Fruit fly (Drosophila melanogaster): Measurements from ENCODE around the gene Diedel2.

Gene Diedel2

DNA sequence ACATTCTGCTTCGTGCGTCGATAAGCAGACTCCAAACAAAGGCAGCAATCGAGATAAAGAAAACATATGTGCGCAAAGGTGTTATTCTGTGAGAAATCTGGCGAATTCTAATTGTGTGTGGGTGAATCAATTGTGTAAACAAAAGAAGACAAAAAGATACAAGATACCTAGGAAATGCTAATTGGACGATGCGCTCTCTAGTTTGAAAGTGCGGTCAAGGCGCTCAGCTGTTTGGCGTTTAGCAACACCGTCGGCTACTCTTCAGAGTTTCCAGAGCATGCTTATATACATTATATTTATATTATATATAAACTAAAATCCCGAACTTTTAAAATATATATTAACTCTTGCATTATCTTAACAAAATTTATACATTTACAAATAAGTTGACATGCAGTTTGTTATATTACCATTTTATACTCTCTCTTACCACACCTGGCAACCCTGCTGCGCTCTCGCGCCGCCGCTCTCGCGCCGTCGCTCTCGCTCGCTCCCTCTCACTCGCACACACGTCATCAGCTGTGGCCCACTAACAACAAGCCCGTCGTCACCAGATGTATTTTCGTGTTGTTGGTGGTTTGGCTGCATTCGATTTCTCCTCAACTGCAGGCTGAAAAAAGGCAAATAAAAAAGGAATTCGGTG is 10.4 kb downstream of the Diedel2 start, which contains the start of gene CG1907:
TSS of gene CG1907 (plus strand) at position 551 of the 643 bp plus-strand sequence.
- no peak for TF ChIP-seq EcR (GFP tag; optimal IDR thresholded peaks at IDR 0.05)
- peak; percentile 90 for TF ChIP-seq Dll (optimal IDR thresholded peaks at IDR 0.05)

DNA sequence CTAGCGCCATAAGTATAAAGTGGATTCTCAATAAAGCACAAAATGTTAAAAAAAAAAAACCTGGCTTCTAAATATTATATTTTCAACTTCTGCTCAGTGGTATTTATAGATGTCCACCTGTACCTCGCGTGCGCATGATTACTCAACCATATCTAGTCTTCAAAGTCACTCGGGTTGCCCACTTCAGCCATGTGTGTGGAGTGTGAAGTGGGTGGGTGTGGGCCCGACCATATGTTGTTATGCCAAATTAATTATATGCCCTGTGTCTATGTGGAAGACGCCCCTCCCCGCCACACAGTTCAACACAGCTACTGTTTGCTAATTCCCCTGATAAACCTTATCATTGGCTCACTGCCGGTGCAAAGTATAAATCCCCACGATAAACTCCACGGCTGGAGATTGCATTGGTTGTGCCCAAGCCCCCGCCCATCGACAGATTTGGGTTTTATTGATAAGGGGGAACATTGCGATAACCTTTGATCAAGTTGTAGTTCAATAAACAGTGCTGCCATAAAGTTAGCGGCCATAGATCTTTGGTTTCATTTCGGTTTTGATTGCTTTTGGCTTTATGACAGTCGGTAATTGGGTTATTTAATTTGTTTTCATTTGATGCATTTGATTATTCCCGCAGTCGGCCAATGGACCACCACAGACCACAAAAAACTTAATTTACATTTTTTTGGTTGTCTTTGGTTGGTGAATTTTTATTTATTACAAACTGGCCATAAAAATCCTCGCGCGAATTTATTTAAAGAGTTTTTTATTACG is 12.6 kb downstream of the Diedel2 start:
- TF ChIP-seq Dll (optimal IDR thresholded peaks at IDR 0.05) (no peak), CG8478 (optimal IDR thresholded peaks at IDR 0.05) (no peak), EcR (GFP tag; optimal IDR thresholded peaks at IDR 0.05) (no peak), psq (optimal IDR thresholded peaks at IDR 0.05) (no peak), pan (optimal IDR thresholded peaks at IDR 0.05) (no peak), usp (GFP tag; optimal IDR thresholded peaks at IDR 0.05) (no peak)

DNA sequence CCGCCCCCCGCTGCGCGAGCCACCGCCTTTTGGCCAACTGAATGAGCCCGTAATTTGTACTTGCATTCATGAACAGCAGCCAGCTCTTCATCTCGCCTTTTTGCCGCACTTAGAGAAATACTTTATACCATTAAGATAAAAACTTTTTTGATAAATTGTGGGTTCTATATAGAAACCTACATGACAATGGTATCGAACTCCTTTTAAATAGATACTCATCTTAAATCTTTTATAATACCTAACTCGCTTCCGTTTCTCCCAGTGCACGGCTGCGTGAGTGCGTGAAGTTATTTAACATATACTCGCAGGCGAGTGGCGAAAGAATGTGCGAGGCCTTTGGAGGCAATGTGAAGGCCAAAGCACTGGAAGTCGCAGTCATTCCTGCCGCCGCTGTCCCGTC is 17.6 kb downstream of the Diedel2 start:
- no peak for TF ChIP-seq Dll (optimal IDR thresholded peaks at IDR 0.05)
- TF ChIP-seq CG8478 (optimal IDR thresholded peaks at IDR 0.05), result no peak
- TF ChIP-seq pan (optimal IDR thresholded peaks at IDR 0.05), result no peak

DNA sequence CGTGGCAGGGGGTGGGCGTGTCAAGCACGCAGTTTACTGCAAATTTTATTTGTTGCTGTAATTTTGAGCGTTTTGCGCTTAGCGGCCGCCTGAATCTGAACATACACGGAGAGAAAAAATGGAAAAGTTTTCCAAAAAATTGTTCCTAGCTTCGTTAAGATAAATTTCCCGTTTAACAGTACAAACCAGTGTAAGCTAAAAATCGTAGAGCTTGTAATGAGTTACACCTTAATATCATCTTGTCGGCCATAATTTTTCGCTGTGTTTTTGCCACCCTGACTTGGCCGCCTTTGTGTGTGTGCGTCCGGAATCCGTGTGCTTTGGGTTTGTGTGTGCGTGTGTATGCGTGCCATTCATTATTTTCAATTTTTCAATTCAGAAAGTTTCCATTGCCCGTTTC is 43.2 kb downstream of the Diedel2 start:
- TF ChIP-seq CG8478 (optimal IDR thresholded peaks at IDR 0.05), result no peak

Data from whole organism.